Worm (Caenorhabditis elegans): ENCODE data around the gene cpg-2.

ce11 chrIII:7142172-7142601 lies 38.4 kb upstream of the cpg-2 start:
- TF ChIP-seq sptf-1 (tag; optimal IDR thresholded peaks at IDR 0.05): no peak
- TF ChIP-seq unc-62 (GFP tag; optimal IDR thresholded peaks at IDR 0.05): no peak
- no peak for TF ChIP-seq nhr-76 (tag; optimal IDR thresholded peaks at IDR 0.05)
- TF ChIP-seq snpc-4 (tag; optimal IDR thresholded peaks at IDR 0.05): no peak
- no peak for TF ChIP-seq zip-8 (tag; optimal IDR thresholded peaks at IDR 0.05)
- TF ChIP-seq unc-39 (tag; optimal IDR thresholded peaks at IDR 0.05): no peak
- TF ChIP-seq ztf-11 (tag; optimal IDR thresholded peaks at IDR 0.05): no peak
- TF ChIP-seq lsy-2 (tag; optimal IDR thresholded peaks at IDR 0.05): no peak
- no peak for TF ChIP-seq nhr-237 (tag; optimal IDR thresholded peaks at IDR 0.05)
- no peak for TF ChIP-seq lin-13 (tag; optimal IDR thresholded peaks at IDR 0.05)

Measured in whole organism, mixed stage, embryonic.